Worm (Caenorhabditis elegans): ENCODE results near the gene C37C3.10.

Gene C37C3.10

ce11 chrV:7848251-7848650 lies 14.6 kb downstream of the C37C3.10 start:
- TF ChIP-seq pros-1 (tag; optimal IDR thresholded peaks at IDR 0.05) (no peak), hlh-30 (tag; optimal IDR thresholded peaks at IDR 0.05; ENCODE audit: insufficient read depth) (peak; percentile 72), unc-42 (tag; optimal IDR thresholded peaks at IDR 0.05) (peak; percentile 5)

ce11 chrV:7847687-7848086 lies 15.2 kb downstream of the C37C3.10 start:
- TF ChIP-seq nfya-1 (tag; optimal IDR thresholded peaks at IDR 0.05) (no peak), hlh-15 (tag; optimal IDR thresholded peaks at IDR 0.05) (no peak), ceh-6 (GFP tag; optimal IDR thresholded peaks at IDR 0.05) (no peak)

ce11 chrV:7847170-7847569 lies 15.7 kb downstream of the C37C3.10 start, which contains the start of gene memo-1:
memo-1 (minus strand) TSS chrV:7847171.
- TF ChIP-seq ceh-31 (tag; optimal IDR thresholded peaks at IDR 0.05): no peak
- peak; percentile 44 for TF ChIP-seq sox-2 (GFP tag; IDR thresholded peaks at IDR 0.05)
- TF ChIP-seq ceh-19 (GFP tag; optimal IDR thresholded peaks at IDR 0.05): no peak
- no peak for TF ChIP-seq lim-6 (tag; optimal IDR thresholded peaks at IDR 0.05)

DNA sequence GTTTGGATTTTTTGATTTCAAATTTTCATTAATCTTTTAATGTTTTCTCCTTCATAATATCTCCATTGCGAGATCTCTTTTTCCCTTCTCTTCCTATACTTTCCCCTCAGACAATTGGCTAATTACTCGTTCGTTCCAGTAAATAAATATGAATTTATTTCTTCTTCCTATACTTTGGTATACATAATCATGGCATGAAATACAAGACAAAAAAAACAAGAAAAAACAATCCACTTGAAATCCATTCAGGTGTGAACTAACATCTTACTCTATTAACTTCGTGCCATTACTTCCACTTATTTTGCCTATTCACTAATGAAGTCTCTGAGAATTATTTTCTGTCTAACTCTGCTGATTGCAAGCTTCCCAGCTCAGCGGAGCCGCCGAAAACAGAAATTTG lies 20.6 kb downstream of the C37C3.10 start, which contains the start of gene grd-8:
Gene grd-8, plus strand, starts transcription at position 301 of the 400 bp plus-strand sequence.
- TF ChIP-seq ceh-18 (tag; optimal IDR thresholded peaks at IDR 0.05) (no peak), madf-2 (tag; optimal IDR thresholded peaks at IDR 0.05) (no peak), ceh-2 (tag; optimal IDR thresholded peaks at IDR 0.05) (no peak), ceh-34 (tag; optimal IDR thresholded peaks at IDR 0.05) (no peak), C08G9.2 (tag; optimal IDR thresholded peaks at IDR 0.05) (no peak), pros-1 (tag; optimal IDR thresholded peaks at IDR 0.05) (no peak), C38D4.7 (GFP tag; optimal IDR thresholded peaks at IDR 0.05) (no peak), K02D7.2 (tag; optimal IDR thresholded peaks at IDR 0.05) (no peak), ceh-48 (tag; optimal IDR thresholded peaks at IDR 0.05) (no peak), eyg-1 (tag; optimal IDR thresholded peaks at IDR 0.05) (no peak), fax-1 (tag; optimal IDR thresholded peaks at IDR 0.05) (no peak), pat-9 (tag; optimal IDR thresholded peaks at IDR 0.05) (no peak), ref-2 (tag; optimal IDR thresholded peaks at IDR 0.05) (no peak), dmd-4 (tag; optimal IDR thresholded peaks at IDR 0.05; ENCODE audit: borderline replicate concordance) (no peak)

ce11 chrV:7839485-7839884 lies 23.4 kb downstream of the C37C3.10 start, which contains the start of gene C37C3.12:
C37C3.12 (minus strand) TSS chrV:7839585.
- TF ChIP-seq hlh-13 (GFP tag; optimal IDR thresholded peaks at IDR 0.05) (no peak), ttx-3 (tag; optimal IDR thresholded peaks at IDR 0.05) (no peak), pha-4 (tag; optimal IDR thresholded peaks at IDR 0.05) (no peak), ama-1 (optimal IDR thresholded peaks at IDR 0.05) (no peak), unc-86 (tag; optimal IDR thresholded peaks at IDR 0.05) (no peak), nhr-11 (tag; optimal IDR thresholded peaks at IDR 0.05) (no peak), ahr-1 (tag; optimal IDR thresholded peaks at IDR 0.05) (no peak), F13H6.1 (tag; optimal IDR thresholded peaks at IDR 0.05) (no peak), ceh-2 (tag; optimal IDR thresholded peaks at IDR 0.05) (no peak), dve-1 (tag; optimal IDR thresholded peaks at IDR 0.05) (no peak), ceh-18 (tag; optimal IDR thresholded peaks at IDR 0.05) (no peak), ets-4 (tag; optimal IDR thresholded peaks at IDR 0.05) (no peak), zip-5 (tag; optimal IDR thresholded peaks at IDR 0.05) (no peak), pat-9 (tag; optimal IDR thresholded peaks at IDR 0.05) (no peak), mec-3 (tag; optimal IDR thresholded peaks at IDR 0.05; ENCODE audit: borderline replicate concordance) (no peak)
